Fruit fly (Drosophila melanogaster): ENCODE results near the gene PTPMT1.

PTPMT1 gene

DNA sequence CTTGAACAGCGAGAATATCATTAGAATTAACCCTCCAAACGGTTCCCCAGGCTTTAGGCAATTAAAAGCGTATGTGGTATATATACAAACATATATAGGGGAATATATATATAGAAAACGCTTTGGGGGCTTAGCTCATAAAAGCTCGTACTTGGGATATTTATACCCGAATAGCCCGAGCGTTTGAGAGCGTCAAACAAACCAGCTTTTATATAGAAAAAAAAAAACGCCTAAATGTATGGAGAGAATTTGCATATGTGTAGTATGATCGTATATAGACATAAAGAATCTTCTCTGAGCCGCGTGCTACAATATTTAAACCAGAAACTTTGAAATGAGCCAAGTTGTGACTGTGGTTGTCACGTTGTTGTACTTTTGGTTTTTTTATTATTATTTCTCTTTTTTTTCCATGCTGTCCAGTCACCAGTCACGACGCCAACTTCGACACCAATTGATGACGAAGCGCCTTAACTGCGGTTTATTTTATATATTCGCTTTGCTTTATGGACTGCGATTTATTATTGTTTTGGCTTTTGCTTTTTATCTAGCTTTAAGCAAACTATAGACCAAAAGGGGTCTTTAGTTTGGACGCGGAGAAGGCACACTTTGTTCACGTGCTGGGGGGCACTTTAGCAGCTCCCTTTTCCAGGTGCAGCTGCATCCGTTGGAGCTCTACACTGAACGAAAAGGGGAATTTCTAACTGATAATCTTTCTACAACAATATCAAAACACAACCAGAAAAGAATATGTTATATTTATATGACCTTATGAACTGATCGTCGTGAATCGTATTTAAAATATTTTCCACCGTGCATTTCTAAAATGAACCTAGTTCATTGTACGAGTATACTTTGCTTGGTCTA lies 28.9 kb downstream of the PTPMT1 start (continued):
- TF ChIP-seq fd85E (GFP tag; optimal IDR thresholded peaks at IDR 0.05) = no peak
- no peak for TF ChIP-seq CG31627 (GFP tag; optimal IDR thresholded peaks at IDR 0.05)
- TF ChIP-seq pdm3 (GFP tag; optimal IDR thresholded peaks at IDR 0.05) = peak; percentile 12
- peak; percentile 32 for TF ChIP-seq achi (GFP tag; optimal IDR thresholded peaks at IDR 0.05)
- TF ChIP-seq fd59A (GFP tag; optimal IDR thresholded peaks at IDR 0.05) = peak; percentile 35
- TF ChIP-seq Ets21C (GFP tag; optimal IDR thresholded peaks at IDR 0.05) = no peak
- TF ChIP-seq CG9139 (GFP tag; optimal IDR thresholded peaks at IDR 0.05) = peak; percentile 5
- TF ChIP-seq CG32006 (GFP tag; optimal IDR thresholded peaks at IDR 0.05) = peak; percentile 50
- TF ChIP-seq CG15336 (GFP tag; IDR thresholded peaks at IDR 0.05) = peak; percentile 13; the same call in 1 of the 2 replicates
- no peak for TF ChIP-seq CG4318 (GFP tag; optimal IDR thresholded peaks at IDR 0.05)
- TF ChIP-seq spab (GFP tag; optimal IDR thresholded peaks at IDR 0.05) = peak; percentile 35
- TF ChIP-seq Lpt (GFP tag; optimal IDR thresholded peaks at IDR 0.05) = no peak
- peak; percentile 24 for TF ChIP-seq OdsH (GFP tag; optimal IDR thresholded peaks at IDR 0.05)
- TF ChIP-seq ss (GFP tag; optimal IDR thresholded peaks at IDR 0.05) = peak; percentile 1 to 88
- peak; percentile 47 for TF ChIP-seq Ets96B (tag; optimal IDR thresholded peaks at IDR 0.05)
- peak; percentile 78 for TF ChIP-seq CG3032 (tag; optimal IDR thresholded peaks at IDR 0.05)

DNA sequence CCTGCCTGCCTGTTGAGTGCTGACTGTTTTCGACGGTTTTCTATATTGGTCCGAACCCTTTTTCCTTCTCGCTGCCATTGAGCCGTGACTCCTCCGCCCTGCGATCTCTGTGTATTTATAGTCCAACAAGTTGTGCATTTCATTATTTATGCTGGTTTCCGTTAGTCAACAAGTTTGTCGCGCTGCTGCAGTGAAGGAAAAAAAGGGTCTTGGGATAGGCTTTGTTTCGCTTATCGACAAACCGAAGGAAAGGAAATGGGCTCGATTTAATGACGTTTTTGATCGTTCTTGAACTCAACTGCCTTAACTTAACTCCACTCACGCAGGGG lies 29.5 kb downstream of the PTPMT1 start:
- TF ChIP-seq CG6854 (GFP tag; optimal IDR thresholded peaks at IDR 0.05) (no peak), dsx (GFP tag; optimal IDR thresholded peaks at IDR 0.05; ENCODE audit: poor library complexity, severe bottlenecking) (peak; percentile 29), net (GFP tag; optimal IDR thresholded peaks at IDR 0.05) (no peak), Eip93F (GFP tag; optimal IDR thresholded peaks at IDR 0.05) (no peak), CG9139 (GFP tag; optimal IDR thresholded peaks at IDR 0.05) (peak; percentile 7)

DNA sequence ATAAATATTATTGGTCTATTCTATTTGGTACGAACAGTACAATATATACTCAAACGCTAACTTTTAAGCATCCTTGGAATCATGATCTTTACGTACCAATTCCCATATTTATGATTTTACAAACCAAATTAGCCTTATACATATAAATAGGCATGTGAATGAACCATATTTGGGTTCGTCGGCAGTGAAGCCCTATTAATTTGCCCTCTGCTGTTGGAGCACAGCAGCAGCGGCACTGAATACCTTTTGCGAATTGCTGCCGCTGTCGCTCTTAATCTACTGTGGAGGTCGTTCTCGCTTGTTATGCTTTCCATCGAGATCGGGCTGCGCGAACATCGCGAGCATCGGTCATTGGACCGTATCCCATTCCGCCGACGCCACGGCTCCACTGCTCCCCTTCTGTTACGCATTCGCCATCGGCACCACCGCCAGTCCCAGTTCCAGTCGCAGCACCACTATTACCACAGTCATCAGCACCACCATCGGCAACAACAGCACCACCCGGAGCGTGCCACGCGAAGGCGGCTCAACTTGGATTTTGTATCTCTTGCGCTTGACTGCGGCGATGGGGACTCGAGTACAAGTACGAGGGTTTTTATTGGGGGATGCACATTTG lies 30.4 kb downstream of the PTPMT1 start:
- TF ChIP-seq CG15336 (GFP tag; IDR thresholded peaks at IDR 0.05) (peak; percentile 71; the same call in 1 of the 2 replicates), Eip93F (GFP tag; optimal IDR thresholded peaks at IDR 0.05) (no peak), Blimp-1 (GFP tag; optimal IDR thresholded peaks at IDR 0.05) (no peak), CG3032 (tag; optimal IDR thresholded peaks at IDR 0.05) (peak; percentile 80), CG6276 (GFP tag; optimal IDR thresholded peaks at IDR 0.05) (peak; percentile 69), CG6808 (GFP tag; optimal IDR thresholded peaks at IDR 0.05) (peak; percentile 71), spab (GFP tag; optimal IDR thresholded peaks at IDR 0.05) (peak; percentile 77), Hr39 (GFP tag; optimal IDR thresholded peaks at IDR 0.05) (peak; percentile 60), cyc (GFP tag; optimal IDR thresholded peaks at IDR 0.05) (peak; percentile 47), CG8119 (GFP tag; IDR thresholded peaks at IDR 0.05) (peak; percentile 79), pdm3 (GFP tag; optimal IDR thresholded peaks at IDR 0.05) (peak; percentile 68), Sox102F (GFP tag; optimal IDR thresholded peaks at IDR 0.05) (peak; percentile 53), acj6 (GFP tag; optimal IDR thresholded peaks at IDR 0.05) (peak; percentile 72), CG8632 (GFP tag; optimal IDR thresholded peaks at IDR 0.05) (peak; percentile 65), Ets21C (GFP tag; optimal IDR thresholded peaks at IDR 0.05) (peak; percentile 28), eg (GFP tag; IDR thresholded peaks at IDR 0.05) (peak; percentile 63), CG11762 (GFP tag; optimal IDR thresholded peaks at IDR 0.05; ENCODE audit: insufficient read depth) (peak; percentile 67), CG6792 (GFP tag; optimal IDR thresholded peaks at IDR 0.05) (peak; percentile 63), CG6854 (GFP tag; optimal IDR thresholded peaks at IDR 0.05) (peak; percentile 58), dac (GFP tag; optimal IDR thresholded peaks at IDR 0.05) (peak; percentile 61), Lpt (GFP tag; optimal IDR thresholded peaks at IDR 0.05) (peak; percentile 39), CG8319 (GFP tag; optimal IDR thresholded peaks at IDR 0.05) (no peak), CG1621 (tag; optimal IDR thresholded peaks at IDR 0.05) (peak; percentile 70), CG34406 (GFP tag; optimal IDR thresholded peaks at IDR 0.05) (peak; percentile 63), CG11902 (GFP tag; optimal IDR thresholded peaks at IDR 0.05) (peak; percentile 23), ss (GFP tag; optimal IDR thresholded peaks at IDR 0.05) (peak; percentile 65 to 81), CG6163 (GFP tag; IDR thresholded peaks at IDR 0.05) (peak; percentile 44), salr (GFP tag; optimal IDR thresholded peaks at IDR 0.05) (peak; percentile 48 to 73), Smox (GFP tag; optimal IDR thresholded peaks at IDR 0.05) (peak; percentile 56), CG9139 (GFP tag; optimal IDR thresholded peaks at IDR 0.05) (peak; percentile 40), topi (GFP tag; optimal IDR thresholded peaks at IDR 0.05) (peak; percentile 66), fd59A (GFP tag; optimal IDR thresholded peaks at IDR 0.05) (peak; percentile 67), vri (GFP tag; optimal IDR thresholded peaks at IDR 0.05) (no peak), achi (GFP tag; optimal IDR thresholded peaks at IDR 0.05) (peak; percentile 56), CG16779 (tag; optimal IDR thresholded peaks at IDR 0.05) (peak; percentile 24)

All from whole organism, prepupa.